Worm (Caenorhabditis elegans): ENCODE results near the gene srx-41.

The srx-41 gene

DNA sequence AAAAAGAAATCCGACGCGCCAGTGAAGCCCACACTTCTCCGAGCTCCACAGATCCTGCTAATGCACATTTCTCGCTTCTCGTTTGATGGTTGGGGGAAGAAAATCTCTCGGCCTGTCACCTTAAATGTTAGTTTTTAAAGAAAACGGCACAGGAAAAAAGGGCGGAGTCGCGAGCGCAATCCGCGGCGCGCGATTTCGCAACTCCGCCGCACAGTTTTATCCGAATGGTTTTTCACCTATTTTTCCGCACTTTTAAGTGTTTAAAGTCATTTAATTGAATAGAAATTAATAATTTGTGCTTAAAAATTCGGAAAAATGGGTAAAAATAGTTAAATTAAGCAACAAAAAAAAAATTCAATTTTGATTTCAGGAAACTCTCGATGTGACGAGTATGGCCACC lies 49.4 kb downstream of the srx-41 start:
- TF ChIP-seq hmg-11 (tag; optimal IDR thresholded peaks at IDR 0.05) (peak; percentile 11), nhr-23 (tag; optimal IDR thresholded peaks at IDR 0.05) (peak; percentile 17), nhr-43 (tag; optimal IDR thresholded peaks at IDR 0.05; ENCODE audit: poor library complexity, severe bottlenecking) (peak; percentile 1), nhr-77 (tag; optimal IDR thresholded peaks at IDR 0.05) (no peak), mdl-1 (tag; optimal IDR thresholded peaks at IDR 0.05) (no peak), nhr-28 (tag; optimal IDR thresholded peaks at IDR 0.05) (no peak), nfya-1 (tag; optimal IDR thresholded peaks at IDR 0.05; ENCODE audit: insufficient read depth) (peak; percentile 33), elt-2 (tag; optimal IDR thresholded peaks at IDR 0.05) (peak; percentile 20), aly-2 (tag; optimal IDR thresholded peaks at IDR 0.05) (no peak), ceh-16 (tag; optimal IDR thresholded peaks at IDR 0.05) (no peak), skn-1 (tag; optimal IDR thresholded peaks at IDR 0.05) (no peak), pqm-1 (tag; optimal IDR thresholded peaks at IDR 0.05) (peak; percentile 10), pha-4 (tag; optimal IDR thresholded peaks at IDR 0.05) (peak; percentile 24)

DNA sequence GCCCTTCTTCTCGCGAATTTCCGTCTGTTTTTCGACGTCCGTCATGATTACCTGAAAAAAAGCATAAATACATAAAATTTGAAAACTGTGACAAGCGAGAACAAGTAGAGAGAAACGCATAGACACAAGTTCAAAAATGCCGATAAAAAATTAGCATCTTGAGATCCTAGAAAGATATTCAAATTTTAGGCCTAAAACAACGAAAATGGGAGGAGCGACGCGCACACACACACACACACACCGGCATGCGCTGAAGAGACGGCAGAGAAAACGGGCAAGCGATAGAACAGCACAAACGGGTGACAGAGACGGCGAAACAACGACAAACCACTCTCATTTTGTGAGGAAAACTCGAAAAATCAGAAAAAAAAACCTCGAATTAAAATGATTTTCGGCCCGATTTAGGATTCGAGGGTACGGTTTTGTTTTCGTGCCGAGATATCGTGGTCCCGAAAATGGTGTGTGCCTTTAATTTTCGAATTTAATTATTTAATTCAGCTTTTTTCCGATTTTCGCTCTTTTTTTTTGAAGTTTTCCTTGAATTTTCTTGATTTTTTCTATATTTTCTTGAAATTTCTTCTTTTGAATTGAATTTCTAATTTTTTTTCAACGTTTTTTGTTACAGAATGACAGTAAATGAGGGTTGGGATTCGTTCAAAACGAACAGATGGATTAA lies 50.8 kb downstream of the srx-41 start, which contains the start of the genes rpl-11.1 and T22F3.2:
TSS of gene rpl-11.1 (minus strand) at position 51 of the 676 bp plus-strand sequence.
TSS of gene T22F3.2 (plus strand) at position 626 of the 676 bp plus-strand sequence.
- TF ChIP-seq hmg-11 (tag; optimal IDR thresholded peaks at IDR 0.05) = peak; percentile 25
- no peak for TF ChIP-seq ceh-82 (tag; optimal IDR thresholded peaks at IDR 0.05)
- TF ChIP-seq nfya-1 (tag; optimal IDR thresholded peaks at IDR 0.05; ENCODE audit: insufficient read depth) = peak; percentile 47
- no peak for TF ChIP-seq pqm-1 (tag; optimal IDR thresholded peaks at IDR 0.05)
- TF ChIP-seq pha-4 (tag; optimal IDR thresholded peaks at IDR 0.05) = peak; percentile 24
- no peak for TF ChIP-seq mdl-1 (tag; optimal IDR thresholded peaks at IDR 0.05)

DNA sequence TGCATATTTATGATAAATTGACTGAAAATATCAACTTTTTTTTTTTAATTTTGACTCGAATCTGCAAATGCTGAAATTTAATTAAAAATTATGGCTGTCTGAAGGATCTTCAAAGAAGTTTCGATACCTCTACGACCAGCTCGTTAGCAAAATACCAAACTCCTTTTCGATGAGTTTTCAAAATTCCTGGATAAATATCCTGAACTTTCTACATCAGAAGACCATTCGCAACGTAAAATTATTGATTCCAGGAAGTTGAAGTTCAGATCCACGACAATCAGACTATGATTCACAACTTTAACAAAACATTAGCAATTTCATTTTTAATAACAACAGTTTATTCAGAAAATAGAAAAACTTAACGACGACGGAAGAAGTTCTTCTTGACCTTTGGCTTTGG lies 52.0 kb downstream of the srx-41 start:
- TF ChIP-seq ztf-4 (tag; optimal IDR thresholded peaks at IDR 0.05) (no peak), aly-2 (tag; optimal IDR thresholded peaks at IDR 0.05) (peak; percentile 49), ama-1 (optimal IDR thresholded peaks at IDR 0.05) (peak; percentile 15), egl-27 (tag; optimal IDR thresholded peaks at IDR 0.05) (no peak)

Measured in whole organism, L3 larva.